Worm (Caenorhabditis elegans) whole organism, L1 larva: ENCODE results near the gene C36B7.1.

Experiments
- C04F5.9 ChIP-seq: sonication (generic microtip); optimal IDR thresholded peaks from 2 replicates; lab custom pipeline; 2016; ENCODE audit warnings: missing genetic modification characterization, missing compliant biosample characterization
- C34B4.2 ChIP-seq: sonication (generic microtip); optimal IDR thresholded peaks from 2 replicates; lab custom pipeline; 2017; ENCODE audit warnings: mild to moderate bottlenecking, missing genetic modification characterization, missing compliant biosample characterization
- F16B12.6 ChIP-seq: fragments of 150-350 bp; optimal IDR thresholded peaks from 2 replicates; lab custom pipeline; 2014; ENCODE audit warnings: missing biosample characterization, missing genetic modification characterization
- Y116A8C.19 ChIP-seq: sonication (generic microtip); optimal IDR thresholded peaks from 2 replicates; lab custom pipeline; 2016; ENCODE audit warnings: missing compliant biosample characterization, missing genetic modification characterization, borderline replicate concordance
- alr-1 ChIP-seq: fragments of 200-800 bp; sonication (Bioruptor generic); optimal IDR thresholded peaks from 2 replicates; lab custom pipeline; 2018; ENCODE audit warnings: borderline replicate concordance, mild to moderate bottlenecking, missing genetic modification characterization, missing compliant biosample characterization
- ama-1 ChIP-seq: fragments of 150-350 bp; optimal IDR thresholded peaks from 2 replicates; lab custom pipeline; 2014
- blmp-1 ChIP-seq: fragments of 150-350 bp; optimal IDR thresholded peaks from 2 replicates; lab custom pipeline; 2014; ENCODE audit warnings: missing biosample characterization, missing genetic modification characterization
- ceh-63 ChIP-seq: fragments of 200-800 bp; sonication (Bioruptor generic); optimal IDR thresholded peaks from 2 replicates; lab custom pipeline; 2018; ENCODE audit warnings: mild to moderate bottlenecking, missing genetic modification characterization, missing compliant biosample characterization
- ceh-8 ChIP-seq: fragments of 200-800 bp; sonication (Bioruptor generic); optimal IDR thresholded peaks from 2 replicates; lab custom pipeline; 2018; ENCODE audit warnings: mild to moderate bottlenecking, missing genetic modification characterization, moderate library complexity, missing compliant biosample characterization
- ceh-90 ChIP-seq: sonication (generic microtip); optimal IDR thresholded peaks from 2 replicates; lab custom pipeline; 2016; ENCODE audit warnings: missing genetic modification characterization, missing compliant biosample characterization
- dsc-1 ChIP-seq: sonication (generic microtip); optimal IDR thresholded peaks from 2 replicates; lab custom pipeline; 2016; ENCODE audit warnings: mild to moderate bottlenecking, missing genetic modification characterization, missing compliant biosample characterization
- efl-1 ChIP-seq, 4 experiments: fragments of 150-350 bp; optimal IDR thresholded peaks in 3 of 4; peaks in 1 of 4; 1 replicate in 1 of 4; 2 replicates in 3 of 4; lab custom pipeline; 2014; ENCODE audit warnings: missing biosample characterization in 2 of 4, missing genetic modification characterization in 2 of 4, missing genetic modification reagents in 2 of 4
- efl-3 ChIP-seq: fragments of 200-800 bp; sonication (Bioruptor generic); optimal IDR thresholded peaks from 2 replicates; lab custom pipeline; 2018; ENCODE audit warnings: mild to moderate bottlenecking, missing genetic modification characterization, missing compliant biosample characterization
- egl-27 ChIP-seq, 2 experiments: fragments of 150-350 bp in 1 of 2; sonication (generic microtip); optimal IDR thresholded peaks; 3 replicates each; lab custom pipeline; 2017 to 2018; ENCODE audit warnings: missing biosample characterization in 2 of 2, missing genetic modification characterization in 2 of 2, missing genetic modification reagents in 2 of 2
- elt-2 ChIP-seq: sonication (generic microtip); optimal IDR thresholded peaks from 2 replicates; lab custom pipeline; 2016; ENCODE audit warnings: missing genetic modification characterization, mild to moderate bottlenecking, inconsistent platforms, missing compliant biosample characterization, missing genetic modification reagents
- ets-5 ChIP-seq: fragments of 200-800 bp; sonication (Bioruptor generic); IDR thresholded peaks from 2 replicates; pipeline ENCODE4 v1.3.6; 2022; ENCODE audit warnings: missing genetic modification characterization, missing compliant biosample characterization
- grh-1 ChIP-seq: fragments of 200-800 bp; sonication (Bioruptor generic); IDR thresholded peaks from 2 replicates; pipeline ENCODE4 v1.3.6; 2022; ENCODE audit warnings: missing genetic modification reagents, missing genetic modification characterization, missing compliant biosample characterization
- hlh-17 ChIP-seq: fragments of 200-800 bp; sonication (Bioruptor generic); optimal IDR thresholded peaks from 2 replicates; lab custom pipeline; 2018; ENCODE audit warnings: missing genetic modification characterization, mild to moderate bottlenecking, missing compliant biosample characterization, moderate library complexity, borderline replicate concordance
- hlh-4 ChIP-seq: sonication (generic microtip); optimal IDR thresholded peaks from 2 replicates; lab custom pipeline; 2016; ENCODE audit warnings: mild to moderate bottlenecking, missing genetic modification characterization, missing compliant biosample characterization
- irx-1 ChIP-seq: sonication (generic microtip); optimal IDR thresholded peaks from 2 replicates; lab custom pipeline; 2016; ENCODE audit warnings: missing genetic modification characterization, missing compliant biosample characterization
- isw-1 ChIP-seq: fragments of 200-800 bp; sonication (Bioruptor generic); IDR thresholded peaks from 2 replicates; pipeline ENCODE4 v1.3.6; 2022; ENCODE audit warnings: missing genetic modification characterization, missing compliant biosample characterization
- jun-1 ChIP-seq: fragments of 150-350 bp; optimal IDR thresholded peaks from 2 replicates; lab custom pipeline; 2014; ENCODE audit warnings: missing biosample characterization, missing genetic modification reagents, missing genetic modification characterization
- lin-13 ChIP-seq: fragments of 150-350 bp; optimal IDR thresholded peaks from 2 replicates; lab custom pipeline; 2014; ENCODE audit warnings: missing biosample characterization, missing genetic modification reagents, missing genetic modification characterization
- lin-14 ChIP-seq: fragments of 200-800 bp; sonication (Bioruptor generic); optimal IDR thresholded peaks from 2 replicates; lab custom pipeline; 2018; ENCODE audit warnings: mild to moderate bottlenecking, missing genetic modification characterization, moderate library complexity, missing compliant biosample characterization
- lin-35 ChIP-seq, 2 experiments: fragments of 150-350 bp; optimal IDR thresholded peaks; 2 replicates each; lab custom pipeline; 2014; ENCODE audit warnings: missing biosample characterization in 2 of 2, missing genetic modification characterization in 2 of 2, missing genetic modification reagents in 2 of 2
- lsy-2 ChIP-seq, 2 experiments: fragments of 150-350 bp; optimal IDR thresholded peaks; 2 replicates each; lab custom pipeline; 2014; ENCODE audit warnings: missing biosample characterization in 2 of 2, missing genetic modification characterization in 2 of 2
- mab-9 ChIP-seq: fragments of 200-800 bp; sonication (Bioruptor generic); IDR thresholded peaks from 2 replicates; pipeline ENCODE4 v1.3.6; 2022; ENCODE audit warnings: missing genetic modification reagents, missing genetic modification characterization, missing compliant biosample characterization
- mef-2 ChIP-seq: fragments of 150-350 bp; optimal IDR thresholded peaks from 2 replicates; lab custom pipeline; 2014; ENCODE audit warnings: missing biosample characterization, missing genetic modification characterization
- nhr-11 ChIP-seq: fragments of 150-350 bp; optimal IDR thresholded peaks from 2 replicates; lab custom pipeline; 2014; ENCODE audit warnings: missing biosample characterization, missing genetic modification characterization
- nhr-12 ChIP-seq: sonication (generic microtip); optimal IDR thresholded peaks from 2 replicates; lab custom pipeline; 2017; ENCODE audit warnings: missing biosample characterization, missing genetic modification characterization
- nhr-19 ChIP-seq: fragments of 200-800 bp; sonication (Bioruptor generic); conservative IDR thresholded peaks from 2 replicates; pipeline ENCODE4 v1.3.6; 2022; ENCODE audit warnings: missing genetic modification characterization, missing compliant biosample characterization
- nhr-20 ChIP-seq: sonication (generic microtip); optimal IDR thresholded peaks from 2 replicates; lab custom pipeline; 2016; ENCODE audit warnings: mild to moderate bottlenecking, missing genetic modification characterization, missing compliant biosample characterization
- nhr-76 ChIP-seq: sonication (generic microtip); optimal IDR thresholded peaks from 2 replicates; lab custom pipeline; 2017; ENCODE audit warnings: missing biosample characterization, missing genetic modification characterization
- nhr-77 ChIP-seq: fragments of 150-350 bp; optimal IDR thresholded peaks from 2 replicates; lab custom pipeline; 2014; ENCODE audit warnings: missing biosample characterization, missing genetic modification characterization
- nhr-85 ChIP-seq: sonication (generic microtip); peaks from one replicate; lab custom pipeline; 2016; ENCODE audit warnings: missing genetic modification characterization, inconsistent platforms, missing compliant biosample characterization
- nhr-90 ChIP-seq: sonication (generic microtip); optimal IDR thresholded peaks from 2 replicates; lab custom pipeline; 2016; ENCODE audit warnings: mild to moderate bottlenecking, missing genetic modification characterization, missing compliant biosample characterization; ENCODE audit not compliant: poor library complexity
- pax-3 ChIP-seq: fragments of 200-800 bp; sonication (Bioruptor generic); optimal IDR thresholded peaks from 2 replicates; lab custom pipeline; 2018; ENCODE audit warnings: mild to moderate bottlenecking, missing genetic modification characterization, moderate library complexity, missing compliant biosample characterization
- pqm-1 ChIP-seq: sonication (generic microtip); optimal IDR thresholded peaks from 3 replicates; lab custom pipeline; 2017; ENCODE audit warnings: missing biosample characterization, missing genetic modification characterization
- rnt-1 ChIP-seq: sonication (generic microtip); optimal IDR thresholded peaks from 2 replicates; lab custom pipeline; 2016; ENCODE audit warnings: mild to moderate bottlenecking, missing genetic modification characterization, moderate library complexity, missing compliant biosample characterization
- snpc-4 ChIP-seq: fragments of 150-350 bp; optimal IDR thresholded peaks from 2 replicates; lab custom pipeline; 2014; ENCODE audit warnings: missing biosample characterization, missing genetic modification characterization
- snu-23 ChIP-seq: sonication (generic microtip); optimal IDR thresholded peaks from 2 replicates; lab custom pipeline; 2016; ENCODE audit warnings: missing genetic modification characterization, missing compliant biosample characterization
- sox-4 ChIP-seq: sonication (generic microtip); optimal IDR thresholded peaks from 2 replicates; lab custom pipeline; 2016; ENCODE audit warnings: missing genetic modification characterization, missing compliant biosample characterization
- sptf-1 ChIP-seq: fragments of 150-350 bp; optimal IDR thresholded peaks from 2 replicates; lab custom pipeline; 2014; ENCODE audit warnings: missing biosample characterization, missing genetic modification characterization
- tbx-2 ChIP-seq: sonication (generic microtip); optimal IDR thresholded peaks from 2 replicates; lab custom pipeline; 2016; ENCODE audit warnings: missing genetic modification characterization, missing compliant biosample characterization
- tlp-1 ChIP-seq: fragments of 150-350 bp; optimal IDR thresholded peaks from 2 replicates; lab custom pipeline; 2014; ENCODE audit warnings: missing biosample characterization, missing genetic modification characterization
- unc-62 ChIP-seq: fragments of 150-350 bp; optimal IDR thresholded peaks from 2 replicates; lab custom pipeline; 2014; ENCODE audit warnings: missing biosample characterization, missing genetic modification reagents, missing genetic modification characterization
- unc-86 ChIP-seq: sonication (generic microtip); optimal IDR thresholded peaks from 2 replicates; lab custom pipeline; 2016; ENCODE audit warnings: missing genetic modification characterization, missing compliant biosample characterization
- unc-98 ChIP-seq: fragments of 200-800 bp; sonication (Bioruptor generic); IDR thresholded peaks from 2 replicates; pipeline ENCODE4 v1.3.6; 2022; ENCODE audit warnings: missing genetic modification characterization, missing compliant biosample characterization
- vab-15 ChIP-seq: sonication (generic microtip); optimal IDR thresholded peaks from 2 replicates; lab custom pipeline; 2017; ENCODE audit warnings: missing genotype, mild to moderate bottlenecking, missing genetic modification characterization, missing compliant biosample characterization
- xbp-1 ChIP-seq: sonication (generic microtip); optimal IDR thresholded peaks from 2 replicates; lab custom pipeline; 2016; ENCODE audit warnings: missing genetic modification characterization, missing compliant biosample characterization
- zag-1 ChIP-seq: fragments of 150-350 bp; optimal IDR thresholded peaks from 2 replicates; lab custom pipeline; 2014; ENCODE audit warnings: missing biosample characterization, missing genetic modification characterization
- zip-4 ChIP-seq: fragments of 200-800 bp; sonication (Bioruptor generic); optimal IDR thresholded peaks from 2 replicates; lab custom pipeline; 2018; ENCODE audit warnings: mild to moderate bottlenecking, missing genetic modification characterization, moderate library complexity, missing compliant biosample characterization
- ztf-11 ChIP-seq, 2 experiments: sonication (generic microtip); optimal IDR thresholded peaks; 2 replicates each; lab custom pipeline; 2016 to 2017; ENCODE audit warnings: missing genetic modification characterization in 2 of 2, missing biosample characterization in 1 of 2, missing compliant biosample characterization in 1 of 2
- ztf-4 ChIP-seq: fragments of 150-350 bp; optimal IDR thresholded peaks from 2 replicates; lab custom pipeline; 2014; ENCODE audit warnings: missing biosample characterization, missing genetic modification characterization

The C36B7.1 gene

ce11 chrX:7100290-7100689 lies 12.4 kb upstream of the C36B7.1 start, which contains the start of gene C36B7.6 (continued):
- TF ChIP-seq ceh-90 (tag; lab: Kevin White, UChicago), result no peak
- no peak for TF ChIP-seq lin-13 (GFP tag; lab: Kevin White, UChicago)
- TF ChIP-seq zag-1 (tag; lab: Kevin White, UChicago), result no peak
- TF ChIP-seq ceh-8, result no peak
- peak; percentile 74 for TF ChIP-seq blmp-1
- TF ChIP-seq tlp-1 (tag; lab: Kevin White, UChicago), result no peak
- peak; percentile 71 for TF ChIP-seq xbp-1 (tag; lab: Kevin White, UChicago)
- TF ChIP-seq jun-1 (tag; lab: Kevin White, UChicago), result no peak
- no peak for TF ChIP-seq pax-3 (tag; lab: Kevin White, UChicago)
- TF ChIP-seq ets-5, result no peak
- 0 out of 2 replicates have a peak, but pooled peaks have one; percentile 5 for TF ChIP-seq nhr-19 (GFP tag; lab: Robert Waterston, UW)
- TF ChIP-seq alr-1, result no peak
- TF ChIP-seq lsy-2 (tag; optimal IDR thresholded peaks at IDR 0.05; lab: Kevin White, UChicago), result peak in 1 of 2 experiments; percentile 49
- no peak for TF ChIP-seq F16B12.6 (tag; lab: Kevin White, UChicago)
- peak; percentile 53 for TF ChIP-seq snu-23
- TF ChIP-seq mef-2, result no peak
- peak; percentile 17 to 65 for TF ChIP-seq lin-35 (GFP tag; optimal IDR thresholded peaks at IDR 0.05; lab: Kevin White, UChicago)
- TF ChIP-seq nhr-11 (tag; lab: Kevin White, UChicago), result no peak
- TF ChIP-seq nhr-12 (tag; lab: Kevin White, UChicago), result no peak
- no peak for TF ChIP-seq snpc-4 (tag; lab: Kevin White, UChicago)
- TF ChIP-seq sptf-1 (tag; lab: Kevin White, UChicago), result no peak
- no peak for TF ChIP-seq ztf-11 (tag; optimal IDR thresholded peaks at IDR 0.05; lab: Kevin White, UChicago)
- TF ChIP-seq irx-1 (tag; lab: Kevin White, UChicago), result no peak
- TF ChIP-seq pqm-1, result no peak
- TF ChIP-seq ama-1 (lab: Kevin White, UChicago), result no peak
- no peak for TF ChIP-seq sox-4 (tag; lab: Kevin White, UChicago)
- no peak for TF ChIP-seq mab-9
- TF ChIP-seq ceh-63 (GFP tag; lab: Kevin White, UChicago), result no peak
- no peak for TF ChIP-seq nhr-77 (tag; lab: Kevin White, UChicago)
- TF ChIP-seq efl-3, result no peak
- TF ChIP-seq hlh-4 (tag; lab: Kevin White, UChicago), result no peak
- TF ChIP-seq dsc-1 (tag; lab: Kevin White, UChicago), result no peak
- TF ChIP-seq rnt-1 (tag; lab: Kevin White, UChicago), result no peak
- no peak for TF ChIP-seq nhr-85 (tag; lab: Kevin White, UChicago)
- TF ChIP-seq hlh-17 (GFP tag; lab: Kevin White, UChicago), result no peak
- TF ChIP-seq unc-98 (GFP tag; lab: Robert Waterston, UW), result no peak
- no peak for TF ChIP-seq C04F5.9 (tag; lab: Kevin White, UChicago)
- peak in 1 of 2 experiments; percentile 14 for TF ChIP-seq efl-1 (optimal IDR thresholded peaks at IDR 0.05; lab: Kevin White, UChicago)
- TF ChIP-seq efl-1 (GFP tag; optimal IDR thresholded peaks at IDR 0.05 in 1 of 2; lab: Kevin White, UChicago), result peak in 1 of 2 experiments; percentile 1
- no peak for TF ChIP-seq vab-15 (tag; lab: Kevin White, UChicago)
- TF ChIP-seq egl-27 (tag; optimal IDR thresholded peaks at IDR 0.05; lab: Kevin White, UChicago), result no peak
- no peak for TF ChIP-seq grh-1 (GFP tag; lab: Robert Waterston, UW)
- TF ChIP-seq nhr-90, result peak; percentile 7
- TF ChIP-seq elt-2 (tag; lab: Kevin White, UChicago), result no peak
- TF ChIP-seq C34B4.2 (tag; lab: Kevin White, UChicago), result no peak
- TF ChIP-seq Y116A8C.19 (tag; lab: Kevin White, UChicago), result no peak
- TF ChIP-seq isw-1 (GFP tag; lab: Robert Waterston, UW), result no peak
- no peak for TF ChIP-seq unc-86 (tag; lab: Kevin White, UChicago)
- TF ChIP-seq nhr-76 (tag; lab: Kevin White, UChicago), result no peak
- peak; percentile 26 for TF ChIP-seq nhr-20 (tag; lab: Kevin White, UChicago)
- no peak for TF ChIP-seq zip-4
- peak; percentile 69 for TF ChIP-seq lin-14
- TF ChIP-seq unc-62, result no peak
- no peak for TF ChIP-seq tbx-2 (tag; lab: Kevin White, UChicago)
- no peak for TF ChIP-seq ztf-4 (tag; lab: Kevin White, UChicago)
